Fruit fly (Drosophila melanogaster) whole organism, embryonic: ENCODE measurements around the gene HDAC4.

Experiments used
- Adf1 ChIP-seq: fragments of 200-800 bp; sonication (Bioruptor generic); IDR thresholded peaks from 2 replicates; pipeline ENCODE4 v1.3.6; 2022; ENCODE audit warnings: missing biosample characterization, missing genetic modification characterization
- Bgb ChIP-seq: fragments of 200-800 bp; sonication (Bioruptor generic); IDR thresholded peaks from 2 replicates; pipeline ENCODE4 v1.3.6; 2022; ENCODE audit warnings: missing biosample characterization, missing genetic modification characterization; ENCODE audit not compliant: partially characterized antibody
- CG10959 ChIP-seq: fragments of 200-800 bp; sonication (Bioruptor generic); IDR thresholded peaks from 2 replicates; pipeline ENCODE4 v1.3.6; 2022; ENCODE audit warnings: missing biosample characterization, missing genetic modification characterization
- CG12104 ChIP-seq: fragments of 200-800 bp; sonication (Bioruptor generic); optimal IDR thresholded peaks from 3 replicates; lab custom pipeline; 2016; ENCODE audit warnings: missing biosample characterization, missing genetic modification characterization
- CG12219 ChIP-seq: fragments of 200-800 bp; sonication (Bioruptor generic); optimal IDR thresholded peaks from 3 replicates; lab custom pipeline; 2018; ENCODE audit warnings: missing biosample characterization, mild to moderate bottlenecking, missing genetic modification characterization
- CG12236 ChIP-seq: fragments of 200-800 bp; sonication (Bioruptor generic); optimal IDR thresholded peaks from 2 replicates; lab custom pipeline; 2016; ENCODE audit warnings: missing biosample characterization, missing genetic modification characterization
- CG1233 ChIP-seq: fragments of 200-800 bp; sonication (Bioruptor generic); optimal IDR thresholded peaks from 4 replicates; lab custom pipeline; 2018; ENCODE audit warnings: missing biosample characterization, mild to moderate bottlenecking, missing genetic modification characterization
- CG13894 ChIP-seq: fragments of 200-800 bp; sonication (Bioruptor generic); optimal IDR thresholded peaks from 3 replicates; lab custom pipeline; 2018; ENCODE audit warnings: missing biosample characterization, mild to moderate bottlenecking, missing genetic modification characterization, moderate library complexity
- CG14050 ChIP-seq: fragments of 200-800 bp; sonication (Bioruptor generic); IDR thresholded peaks from 3 replicates; pipeline ENCODE4 v1.3.6; 2022; ENCODE audit warnings: missing biosample characterization, missing genetic modification characterization
- CG14710 ChIP-seq: fragments of 200-800 bp; sonication (Bioruptor generic); optimal IDR thresholded peaks from 3 replicates; lab custom pipeline; 2019; ENCODE audit warnings: missing biosample characterization, mild to moderate bottlenecking, missing genetic modification characterization, moderate library complexity
- CG1529 ChIP-seq: fragments of 200-800 bp; sonication (Bioruptor generic); optimal IDR thresholded peaks from 3 replicates; lab custom pipeline; 2018; ENCODE audit warnings: missing biosample characterization, missing genetic modification characterization
- CG16813 ChIP-seq: fragments of 200-800 bp; sonication (Bioruptor generic); IDR thresholded peaks from 3 replicates; pipeline ENCODE4 v1.3.6; 2022; ENCODE audit warnings: missing biosample characterization, missing genetic modification characterization; ENCODE audit not compliant: partially characterized antibody
- CG42726 ChIP-seq: fragments of 200-800 bp; sonication (Bioruptor generic); IDR thresholded peaks from 2 replicates; pipeline ENCODE4 v1.3.6; 2022; ENCODE audit warnings: missing biosample characterization, missing genetic modification characterization; ENCODE audit not compliant: partially characterized antibody
- CG4328 ChIP-seq: fragments of 200-800 bp; sonication (Bioruptor generic); optimal IDR thresholded peaks from 3 replicates; lab custom pipeline; 2017; ENCODE audit warnings: missing biosample characterization, missing genetic modification reagents, missing genetic modification characterization
- CG6254 ChIP-seq: fragments of 200-800 bp; sonication (Bioruptor generic); optimal IDR thresholded peaks from 3 replicates; lab custom pipeline; 2017; ENCODE audit warnings: mild to moderate bottlenecking, missing biosample characterization, missing genetic modification reagents, missing genetic modification characterization
- CG6654 ChIP-seq: fragments of 200-800 bp; sonication (Bioruptor generic); optimal IDR thresholded peaks from 2 replicates; lab custom pipeline; 2017; ENCODE audit warnings: missing biosample characterization, mild to moderate bottlenecking, missing genetic modification characterization
- CG6689 ChIP-seq: fragments of 200-800 bp; sonication (Bioruptor generic); IDR thresholded peaks from 2 replicates; pipeline ENCODE4 v1.3.6; 2022; ENCODE audit warnings: missing biosample characterization, missing genetic modification characterization
- CG6813 ChIP-seq: fragments of 200-800 bp; sonication (Bioruptor generic); optimal IDR thresholded peaks from 2 replicates; lab custom pipeline; 2017; ENCODE audit warnings: missing biosample characterization, missing genetic modification characterization, mild to moderate bottlenecking, moderate library complexity, missing genetic modification reagents
- CG7357 ChIP-seq: fragments of 200-800 bp; sonication (Bioruptor generic); IDR thresholded peaks from 3 replicates; pipeline ENCODE4 v1.3.6; 2022; ENCODE audit warnings: missing biosample characterization, missing genetic modification characterization
- CG7745 ChIP-seq: fragments of 200-800 bp; sonication (Bioruptor generic); optimal IDR thresholded peaks from 2 replicates; lab custom pipeline; 2018; ENCODE audit warnings: missing biosample characterization, mild to moderate bottlenecking, missing genetic modification characterization, moderate library complexity
- CG8281 ChIP-seq: fragments of 200-800 bp; sonication (Bioruptor generic); optimal IDR thresholded peaks from 2 replicates; lab custom pipeline; 2018; ENCODE audit warnings: missing biosample characterization, mild to moderate bottlenecking, missing genetic modification characterization, moderate library complexity
- CG8944 ChIP-seq: fragments of 200-800 bp; sonication (Bioruptor generic); optimal IDR thresholded peaks from 3 replicates; lab custom pipeline; 2016; ENCODE audit warnings: missing biosample characterization, missing genetic modification characterization
- CG9797 ChIP-seq: fragments of 200-800 bp; sonication (Bioruptor generic); optimal IDR thresholded peaks from 3 replicates; lab custom pipeline; 2018; ENCODE audit warnings: missing biosample characterization, mild to moderate bottlenecking, missing genetic modification characterization
- CG9876 ChIP-seq: fragments of 200-800 bp; sonication (Bioruptor generic); optimal IDR thresholded peaks from 2 replicates; lab custom pipeline; 2016; ENCODE audit warnings: missing biosample characterization, missing genetic modification characterization
- Fer3 ChIP-seq: fragments of 200-800 bp; sonication (Bioruptor generic); optimal IDR thresholded peaks from 2 replicates; lab custom pipeline; 2018; ENCODE audit warnings: missing biosample characterization, mild to moderate bottlenecking, missing genetic modification characterization, moderate library complexity
- HHEX ChIP-seq: fragments of 200-800 bp; sonication (Bioruptor generic); optimal IDR thresholded peaks from 3 replicates; lab custom pipeline; 2017; ENCODE audit warnings: missing biosample characterization, mild to moderate bottlenecking, missing genetic modification characterization, missing genetic modification reagents
- HLH54F ChIP-seq: fragments of 200-800 bp; sonication (Bioruptor generic); optimal IDR thresholded peaks from 3 replicates; lab custom pipeline; 2016; ENCODE audit warnings: missing biosample characterization, missing genetic modification characterization
- Hr78 ChIP-seq, 2 experiments: fragments of 200-800 bp in 1 of 2; fragments of >200 bp in 1 of 2; sonication (Bioruptor generic) in 1 of 2; optimal IDR thresholded peaks; 2 replicates each; lab custom pipeline; 2017 to 2019; ENCODE audit warnings: missing biosample characterization in 2 of 2, missing genetic modification characterization in 2 of 2, mild to moderate bottlenecking in 1 of 2, moderate library complexity in 1 of 2
- Mes4 ChIP-seq: fragments of 200-800 bp; sonication (Bioruptor generic); optimal IDR thresholded peaks from 2 replicates; lab custom pipeline; 2016; ENCODE audit warnings: missing biosample characterization, missing genetic modification characterization
- NC2β ChIP-seq: fragments of 200-800 bp; sonication (Bioruptor generic); optimal IDR thresholded peaks from 2 replicates; lab custom pipeline; 2016; ENCODE audit warnings: missing biosample characterization, missing genetic modification characterization
- NK7.1 ChIP-seq: fragments of 200-800 bp; sonication (Bioruptor generic); optimal IDR thresholded peaks from 3 replicates; lab custom pipeline; 2016; ENCODE audit warnings: missing biosample characterization, missing genetic modification characterization
- Poxn ChIP-seq: fragments of 200-800 bp; sonication (Bioruptor generic); IDR thresholded peaks from 2 replicates; pipeline ENCODE4 v1.3.6; 2022; ENCODE audit warnings: missing biosample characterization, missing genetic modification characterization
- Ravus ChIP-seq: fragments of 200-800 bp; sonication (Bioruptor generic); IDR thresholded peaks from 2 replicates; pipeline ENCODE4 v1.3.6; 2022; ENCODE audit warnings: missing biosample characterization, missing genetic modification characterization
- Rx ChIP-seq: fragments of 200-800 bp; sonication (Bioruptor generic); IDR thresholded peaks from 2 replicates; pipeline ENCODE4 v1.3.6; 2022; ENCODE audit warnings: missing biosample characterization, missing genetic modification characterization
- Spps ChIP-seq: fragments of 200-800 bp; sonication (Bioruptor generic); optimal IDR thresholded peaks from 2 replicates; lab custom pipeline; 2018; ENCODE audit warnings: missing biosample characterization, mild to moderate bottlenecking, missing genetic modification characterization
- Stat92E ChIP-seq, 3 experiments: fragments of >200 bp in 2 of 3; fragments of 200-800 bp in 1 of 3; sonication (Bioruptor generic) in 1 of 3; optimal IDR thresholded peaks; 2 replicates each; lab custom pipeline; 2017 to 2019; ENCODE audit warnings: missing biosample characterization in 3 of 3, missing genetic modification characterization in 3 of 3, mild to moderate bottlenecking in 1 of 3, moderate library complexity in 1 of 3
- TFAM ChIP-seq: fragments of 200-800 bp; sonication (Bioruptor generic); optimal IDR thresholded peaks from 2 replicates; lab custom pipeline; 2017; ENCODE audit warnings: missing biosample characterization, missing genetic modification characterization, inconsistent platforms
- Usf ChIP-seq: fragments of 200-800 bp; sonication (Bioruptor generic); optimal IDR thresholded peaks from 2 replicates; lab custom pipeline; 2017; ENCODE audit warnings: missing genotype, missing biosample characterization, missing genetic modification characterization
- ac ChIP-seq: fragments of 200-800 bp; sonication (Bioruptor generic); optimal IDR thresholded peaks from 3 replicates; lab custom pipeline; 2017; ENCODE audit warnings: missing biosample characterization, mild to moderate bottlenecking, missing genetic modification characterization
- ase ChIP-seq: fragments of 200-800 bp; sonication (Bioruptor generic); IDR thresholded peaks from 3 replicates; pipeline ENCODE4 v1.3.6; 2022; ENCODE audit warnings: missing biosample characterization, missing genetic modification characterization
- ash1 ChIP-seq: fragments of 200-800 bp; sonication (Bioruptor generic); optimal IDR thresholded peaks from 2 replicates; lab custom pipeline; 2018; ENCODE audit warnings: missing biosample characterization, mild to moderate bottlenecking, missing genetic modification characterization
- chif ChIP-seq, 2 experiments: fragments of 200-800 bp; sonication (Bioruptor generic); optimal IDR thresholded peaks; 3 replicates each; lab custom pipeline; 2016; ENCODE audit warnings: missing biosample characterization in 2 of 2, missing genetic modification characterization in 2 of 2
- disco-r ChIP-seq: fragments of 200-800 bp; sonication (Bioruptor generic); optimal IDR thresholded peaks from 2 replicates; lab custom pipeline; 2016; ENCODE audit warnings: missing biosample characterization, missing genetic modification characterization
- eve ChIP-seq, 2 experiments: fragments of >200 bp; optimal IDR thresholded peaks; 2 replicates each; lab custom pipeline; 2017; ENCODE audit warnings: missing biosample characterization in 2 of 2, missing genetic modification characterization in 2 of 2
- nau ChIP-seq: fragments of 200-800 bp; sonication (Bioruptor generic); optimal IDR thresholded peaks from 3 replicates; lab custom pipeline; 2017; ENCODE audit warnings: missing biosample characterization, mild to moderate bottlenecking, missing genetic modification characterization, missing genetic modification reagents
- nmo ChIP-seq: fragments of 200-800 bp; sonication (Bioruptor generic); optimal IDR thresholded peaks from 2 replicates; lab custom pipeline; 2018; ENCODE audit warnings: missing biosample characterization, mild to moderate bottlenecking, missing genetic modification characterization, moderate library complexity
- nom ChIP-seq: fragments of 200-800 bp; sonication (Bioruptor generic); optimal IDR thresholded peaks from 2 replicates; lab custom pipeline; 2017; ENCODE audit warnings: missing biosample characterization, missing genetic modification characterization, mild to moderate bottlenecking, moderate library complexity, missing genetic modification reagents
- shn ChIP-seq: fragments of 200-800 bp; sonication (Bioruptor generic); optimal IDR thresholded peaks from 3 replicates; lab custom pipeline; 2016; ENCODE audit warnings: missing biosample characterization, missing genetic modification characterization
- sug ChIP-seq: fragments of 200-800 bp; optimal IDR thresholded peaks from 2 replicates; lab custom pipeline; 2019; ENCODE audit warnings: missing biosample characterization, mild to moderate bottlenecking, missing genetic modification characterization, moderate library complexity
- toy ChIP-seq: fragments of 200-800 bp; sonication (Bioruptor generic); IDR thresholded peaks from 2 replicates; pipeline ENCODE4 v1.3.6; 2022; ENCODE audit warnings: missing biosample characterization, missing genetic modification characterization

The HDAC4 gene

dm6 chrX:13251310-13251709, 34.1 kb downstream of the HDAC4 start (continued):
- TF ChIP-seq CG9797 (no peak), CG14710 (tag; lab: Kevin White, UChicago) (peak; percentile 36), CG6654 (GFP tag; lab: Kevin White, UChicago) (peak; percentile 34), CG16813 (GFP tag; lab: Robert Waterston, UW) (no peak), HLH54F (GFP tag; lab: Kevin White, UChicago) (peak; percentile 51), NC2β (GFP tag; lab: Kevin White, UChicago) (peak; percentile 50), CG1233 (GFP tag; lab: Kevin White, UChicago) (peak; percentile 70), toy (GFP tag; lab: Robert Waterston, UW) (0 out of 2 replicates have a peak, but pooled peaks have one; percentile 51), CG7745 (tag; lab: Kevin White, UChicago) (no peak), nom (GFP tag; lab: Kevin White, UChicago) (peak; percentile 91), TFAM (no peak), ac (GFP tag; lab: Kevin White, UChicago) (no peak), Spps (tag; lab: Kevin White, UChicago) (no peak), CG8281 (tag; lab: Kevin White, UChicago) (peak; percentile 66), CG14050 (GFP tag; lab: Robert Waterston, UW) (0 out of 3 replicates have a peak, but pooled peaks have one; percentile 51), nau (peak; percentile 58), Rx (GFP tag; lab: Robert Waterston, UW) (peak; percentile 78), CG1529 (GFP tag; lab: Kevin White, UChicago) (peak; percentile 30), CG6689 (GFP tag; lab: Robert Waterston, UW) (peak; percentile 85), ase (GFP tag; lab: Robert Waterston, UW) (peak; percentile 75), sug (tag; lab: Kevin White, UChicago) (peak; percentile 10), Adf1 (GFP tag; lab: Robert Waterston, UW) (no peak), Mes4 (peak; percentile 67), Fer3 (peak; percentile 67), CG4328 (GFP tag; lab: Kevin White, UChicago) (no peak), nmo (peak; percentile 88), eve (GFP tag; optimal IDR thresholded peaks at IDR 0.05; lab: Kevin White, UChicago) (peak in 1 of 2 experiments; percentile 86), CG8944 (peak; percentile 65), Stat92E (GFP tag; optimal IDR thresholded peaks at IDR 0.05; lab: Kevin White, UChicago) (no peak), CG13894 (no peak), Ravus (no peak), Usf (GFP tag; lab: Kevin White, UChicago) (peak; percentile 77), CG42726 (GFP tag; lab: Robert Waterston, UW) (no peak), CG12236 (peak; percentile 60), Bgb (no peak), CG12104 (GFP tag; lab: Kevin White, UChicago) (peak; percentile 19), CG9876 (GFP tag; lab: Kevin White, UChicago) (peak; percentile 65), CG6813 (GFP tag; lab: Kevin White, UChicago) (peak; percentile 67), CG6254 (GFP tag; lab: Kevin White, UChicago) (peak; percentile 57), Hr78 (GFP tag; optimal IDR thresholded peaks at IDR 0.05; lab: Kevin White, UChicago) (peak in 1 of 2 experiments; percentile 58), HHEX (GFP tag; lab: Kevin White, UChicago) (peak; percentile 80), CG7357 (GFP tag; lab: Robert Waterston, UW) (peak; percentile 70), chif (GFP tag; optimal IDR thresholded peaks at IDR 0.05; lab: Kevin White, UChicago) (peak; percentile 75), CG10959 (GFP tag; lab: Robert Waterston, UW) (no peak; the same call in 1 of the 2 replicates), NK7.1 (GFP tag; lab: Kevin White, UChicago) (peak; percentile 55), ash1 (GFP tag; lab: Kevin White, UChicago) (no peak), disco-r (GFP tag; lab: Kevin White, UChicago) (peak; percentile 17), CG12219 (peak; percentile 77), Poxn (0 out of 2 replicates have a peak, but pooled peaks have one; percentile 55), shn (GFP tag; lab: Kevin White, UChicago) (peak; percentile 71)
